Worm (Caenorhabditis elegans) whole organism, L4/young adult: ENCODE data around the gene srlf-11.

Experiments
- W03F9.2 ChIP-seq: fragments of 150-350 bp; optimal IDR thresholded peaks from 2 replicates; lab custom pipeline; 2014; ENCODE audit warnings: missing biosample characterization, missing genetic modification characterization
- dao-5 ChIP-seq: sonication (generic microtip); optimal IDR thresholded peaks from 2 replicates; lab custom pipeline; 2016; ENCODE audit warnings: missing genotype, missing genetic modification characterization, moderate library complexity, missing compliant biosample characterization
- him-1 ChIP-seq: sonication (generic microtip); optimal IDR thresholded peaks from 2 replicates; lab custom pipeline; 2016; ENCODE audit warnings: missing genotype, missing genetic modification reagents, missing genetic modification characterization, missing compliant biosample characterization

srlf-11 gene

ce11 chrIV:10885915-10886314 lies at the start of gene srlf-11:
Gene srlf-11 (minus strand): TSS chrIV:10886015.
- TF ChIP-seq him-1 (tag; lab: Kevin White, UChicago) (no peak), dao-5 (no peak), W03F9.2 (tag; lab: Kevin White, UChicago) (no peak)

ce11 chrIV:10935336-10935735 lies 49.5 kb upstream of the srlf-11 start:
- no peak for TF ChIP-seq dao-5
- TF ChIP-seq W03F9.2 (tag; lab: Kevin White, UChicago): peak; percentile 81
- peak; percentile 70 for TF ChIP-seq him-1 (tag; lab: Kevin White, UChicago)

ce11 chrIV:10934786-10935185 lies 49.0 kb upstream of the srlf-11 start:
- no peak for TF ChIP-seq him-1 (tag; lab: Kevin White, UChicago)
- TF ChIP-seq dao-5: no peak
- TF ChIP-seq W03F9.2 (tag; lab: Kevin White, UChicago): no peak

ce11 chrIV:10933777-10934546 lies 48.1 kb upstream of the srlf-11 start:
- TF ChIP-seq him-1 (tag; lab: Kevin White, UChicago): peak; percentile 11
- peak; percentile 8 for TF ChIP-seq W03F9.2 (tag; lab: Kevin White, UChicago)
- no peak for TF ChIP-seq dao-5

- TF ChIP-seq dao-5: no peak
- TF ChIP-seq W03F9.2 (tag; lab: Kevin White, UChicago): peak; percentile 81
- TF ChIP-seq him-1 (tag; lab: Kevin White, UChicago): peak; percentile 21
Measured at ce11 chrIV:10933062-10933552, 47.3 kb upstream of the srlf-11 start, which contains the start of the genes dnc-1 and lsm-7. Gene dnc-1 (minus strand): TSS chrIV:10933203. Gene lsm-7 (plus strand): TSS chrIV:10933502.

- no peak for TF ChIP-seq him-1 (tag; lab: Kevin White, UChicago)
- no peak for TF ChIP-seq W03F9.2 (tag; lab: Kevin White, UChicago)
- no peak for TF ChIP-seq dao-5
Measured at ce11 chrIV:10919770-10920169, 34.0 kb upstream of the srlf-11 start, which contains the start of gene rbr-2. Gene rbr-2 (plus strand): TSS chrIV:10920070.

ce11 chrIV:10918877-10919560 lies 33.2 kb upstream of the srlf-11 start:
- no peak for TF ChIP-seq him-1 (tag; lab: Kevin White, UChicago)
- no peak for TF ChIP-seq dao-5
- TF ChIP-seq W03F9.2 (tag; lab: Kevin White, UChicago): peak; percentile 82

ce11 chrIV:10916134-10916533 lies 30.3 kb upstream of the srlf-11 start:
- TF ChIP-seq dao-5 (no peak), him-1 (tag; lab: Kevin White, UChicago) (no peak), W03F9.2 (tag; lab: Kevin White, UChicago) (no peak)

- TF ChIP-seq him-1 (tag; lab: Kevin White, UChicago): no peak
- no peak for TF ChIP-seq dao-5
- no peak for TF ChIP-seq W03F9.2 (tag; lab: Kevin White, UChicago)
Measured at ce11 chrIV:10915388-10915787, 29.6 kb upstream of the srlf-11 start, which contains the start of gene ZK593.3. Gene ZK593.3 (plus strand): TSS chrIV:10915688.

ce11 chrIV:10913081-10913480 lies 27.3 kb upstream of the srlf-11 start, which contains the start of gene ZK593.2:
Gene ZK593.2 (plus strand): TSS chrIV:10913381.
- TF ChIP-seq him-1 (tag; lab: Kevin White, UChicago) (no peak), dao-5 (no peak), W03F9.2 (tag; lab: Kevin White, UChicago) (no peak)

ce11 chrIV:10909708-10910107 lies 23.9 kb upstream of the srlf-11 start, which contains the start of gene pyk-2:
Gene pyk-2 (plus strand): TSS chrIV:10909913.
- TF ChIP-seq W03F9.2 (tag; lab: Kevin White, UChicago) (no peak), dao-5 (no peak), him-1 (tag; lab: Kevin White, UChicago) (no peak)

- no peak for TF ChIP-seq W03F9.2 (tag; lab: Kevin White, UChicago)
- TF ChIP-seq him-1 (tag; lab: Kevin White, UChicago): no peak
- TF ChIP-seq dao-5: no peak
Measured at ce11 chrIV:10909206-10909605, 23.4 kb upstream of the srlf-11 start, which contains the start of gene ZK596.2. Gene ZK596.2 (minus strand): TSS chrIV:10909306.

ce11 chrIV:10904282-10904681 lies 18.5 kb upstream of the srlf-11 start, which contains the start of gene ZK596.3:
Gene ZK596.3 (minus strand): TSS chrIV:10904382.
- no peak for TF ChIP-seq W03F9.2 (tag; lab: Kevin White, UChicago)
- no peak for TF ChIP-seq him-1 (tag; lab: Kevin White, UChicago)
- no peak for TF ChIP-seq dao-5
